Worm (Caenorhabditis elegans): ENCODE results near the gene F32D8.1.

- TF ChIP-seq ztf-23 (GFP tag; IDR thresholded peaks at IDR 0.05) (no peak), ref-1 (GFP tag; conservative IDR thresholded peaks at IDR 0.05) (no peak), T22C8.4 (GFP tag; IDR thresholded peaks at IDR 0.05) (no peak), flt-1 (GFP tag; IDR thresholded peaks at IDR 0.05) (no peak), tab-1 (GFP tag; IDR thresholded peaks at IDR 0.05) (no peak), ztf-29 (GFP tag; IDR thresholded peaks at IDR 0.05) (no peak), klf-2 (GFP tag; conservative IDR thresholded peaks at IDR 0.05) (no peak), med-1 (GFP tag; optimal IDR thresholded peaks at IDR 0.05; ENCODE audit: insufficient read depth) (no peak)
Measured at ce11 chrV:10918373-10918772, 37.7 kb downstream of the F32D8.1 start, which contains the start of gene F58B4.2.

Data from whole organism, midembryonic.